Fruit fly (Drosophila melanogaster): Measurements from ENCODE around the gene chico.

Gene chico

DNA sequence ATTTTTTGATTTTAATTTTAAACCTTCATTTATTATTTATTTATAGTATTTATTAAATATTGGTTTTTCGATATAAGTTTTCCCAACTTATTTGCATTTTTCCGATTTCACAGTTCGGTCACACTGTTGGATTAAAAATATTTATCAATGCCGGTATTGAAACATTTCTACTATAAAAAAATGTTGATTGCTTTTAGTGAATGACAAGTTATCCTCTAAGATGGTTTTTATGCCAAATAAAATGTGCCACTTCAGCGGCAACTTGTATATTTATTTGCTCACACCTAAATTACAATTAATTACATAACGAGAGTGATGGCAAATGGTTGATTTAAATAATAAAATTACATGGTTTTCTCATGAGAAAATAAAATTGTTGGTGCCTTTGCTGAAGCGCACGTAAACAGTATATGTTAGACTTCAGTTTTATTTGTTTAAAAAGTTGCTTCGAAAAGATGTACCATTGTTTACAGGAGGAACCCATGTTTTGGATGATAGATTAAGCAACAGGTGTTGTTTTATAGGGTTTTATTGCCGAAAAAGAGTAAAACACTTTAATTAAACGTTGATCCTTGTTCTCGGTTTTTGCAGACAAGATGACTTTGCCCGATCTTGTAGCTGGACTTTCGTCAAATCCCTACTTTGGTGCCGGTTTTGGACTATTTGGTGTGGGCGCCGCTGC, 24.2 kb downstream of the chico start, which contains the start of gene Bcs1 (continued):
- peak; percentile 24 for TF ChIP-seq stwl (tag; optimal IDR thresholded peaks at IDR 0.05)
- TF ChIP-seq CG15601 (tag; optimal IDR thresholded peaks at IDR 0.05), result peak; percentile 15
- TF ChIP-seq dati (GFP tag; IDR thresholded peaks at IDR 0.05), result no peak
- TF ChIP-seq amos (GFP tag; IDR thresholded peaks at IDR 0.05; ENCODE audit: partially characterized antibody), result no peak
- no peak for TF ChIP-seq Dek (tag; optimal IDR thresholded peaks at IDR 0.05)
- TF ChIP-seq gce (GFP tag; IDR thresholded peaks at IDR 0.05), result no peak
- TF ChIP-seq lilli (GFP tag; optimal IDR thresholded peaks at IDR 0.05), result no peak
- no peak for TF ChIP-seq pros (GFP tag; optimal IDR thresholded peaks at IDR 0.05)
- TF ChIP-seq CG31388 (GFP tag; optimal IDR thresholded peaks at IDR 0.05), result no peak
- peak in 1 of 2 experiments; percentile 95 for TF ChIP-seq Pdp1 (GFP tag; optimal IDR thresholded peaks at IDR 0.05)
- no peak for TF ChIP-seq pita (GFP tag; optimal IDR thresholded peaks at IDR 0.05)
- TF ChIP-seq otp (GFP tag; IDR thresholded peaks at IDR 0.05), result no peak
- TF ChIP-seq pzg (GFP tag; optimal IDR thresholded peaks at IDR 0.05), result peak; percentile 25
- TF ChIP-seq Hsf (GFP tag; optimal IDR thresholded peaks at IDR 0.05), result no peak

DNA sequence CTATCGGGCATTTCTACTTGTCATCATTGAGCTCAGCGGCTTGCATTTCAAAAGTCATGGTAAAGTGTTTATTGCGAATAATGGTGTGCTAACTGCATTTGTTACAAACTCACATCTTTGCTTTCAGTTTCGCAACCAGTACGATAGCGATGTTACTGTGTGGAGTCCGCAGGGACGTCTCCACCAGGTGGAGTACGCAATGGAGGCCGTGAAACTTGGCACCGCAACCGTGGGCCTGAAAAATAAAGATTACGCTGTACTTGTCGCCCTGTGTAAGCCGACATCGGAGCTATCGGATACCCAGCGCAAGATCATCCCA, 25.5 kb downstream of the chico start:
- TF ChIP-seq CG34422 (GFP tag; IDR thresholded peaks at IDR 0.05), result 0 out of 3 replicates have a peak, but pooled peaks have one; percentile 46
- no peak for TF ChIP-seq crol (GFP tag; IDR thresholded peaks at IDR 0.05)
- TF ChIP-seq chinmo (GFP tag; IDR thresholded peaks at IDR 0.05; ENCODE audit: partially characterized antibody), result 0 out of 4 replicates have a peak, but pooled peaks have one; percentile 36
- TF ChIP-seq MBD-R2 (GFP tag; IDR thresholded peaks at IDR 0.05), result peak; percentile 71
- no peak for TF ChIP-seq Myb (GFP tag; optimal IDR thresholded peaks at IDR 0.05)
- TF ChIP-seq gro (GFP tag; optimal IDR thresholded peaks at IDR 0.05), result no peak
- no peak for TF ChIP-seq CG3995 (GFP tag; optimal IDR thresholded peaks at IDR 0.05)
- TF ChIP-seq MESR4 (GFP tag; optimal IDR thresholded peaks at IDR 0.05), result peak; percentile 58
- TF ChIP-seq hb (GFP tag; IDR thresholded peaks at IDR 0.05; ENCODE audit: partially characterized antibody), result peak; percentile 6; the same call in 2 of the 3 replicates
- no peak for TF ChIP-seq mirr (GFP tag; optimal IDR thresholded peaks at IDR 0.05)
- no peak for TF ChIP-seq CG15011 (GFP tag; optimal IDR thresholded peaks at IDR 0.05)
- TF ChIP-seq CG9817 (tag; optimal IDR thresholded peaks at IDR 0.05), result no peak
- no peak for TF ChIP-seq ab (GFP tag; optimal IDR thresholded peaks at IDR 0.05)
- no peak for TF ChIP-seq sens-2 (GFP tag; IDR thresholded peaks at IDR 0.05)
- no peak for TF ChIP-seq Sry-β (GFP tag; optimal IDR thresholded peaks at IDR 0.05)
- no peak for TF ChIP-seq CG18011 (GFP tag; optimal IDR thresholded peaks at IDR 0.05)
- TF ChIP-seq Ptx1 (GFP tag; IDR thresholded peaks at IDR 0.05), result no peak
- TF ChIP-seq D19B (GFP tag; optimal IDR thresholded peaks at IDR 0.05), result no peak
- TF ChIP-seq Atf-2 (GFP tag; optimal IDR thresholded peaks at IDR 0.05), result no peak
- no peak for TF ChIP-seq Hr3 (GFP tag; optimal IDR thresholded peaks at IDR 0.05)
- TF ChIP-seq CG4328 (GFP tag; optimal IDR thresholded peaks at IDR 0.05), result no peak
- TF ChIP-seq oc (tag; optimal IDR thresholded peaks at IDR 0.05), result no peak
- peak; percentile 43; the same call in 2 of the 3 replicates for TF ChIP-seq CG34224 (GFP tag; IDR thresholded peaks at IDR 0.05; ENCODE audit: partially characterized antibody)
- no peak for TF ChIP-seq Ets97D (GFP tag; optimal IDR thresholded peaks at IDR 0.05)
- no peak for TF ChIP-seq Fer2 (tag; optimal IDR thresholded peaks at IDR 0.05)
- TF ChIP-seq CG18619 (GFP tag; optimal IDR thresholded peaks at IDR 0.05), result no peak
- no peak for TF ChIP-seq fru (optimal IDR thresholded peaks at IDR 0.05)
- TF ChIP-seq gcm (GFP tag; optimal IDR thresholded peaks at IDR 0.05), result no peak
- TF ChIP-seq CG1647 (GFP tag; optimal IDR thresholded peaks at IDR 0.05), result no peak
- no peak for TF ChIP-seq Eip74EF (GFP tag; optimal IDR thresholded peaks at IDR 0.05)
- TF ChIP-seq CG2129 (GFP tag; IDR thresholded peaks at IDR 0.05; ENCODE audit: partially characterized antibody), result peak; percentile 15; the same call in 1 of the 2 replicates
- peak; percentile 55 for TF ChIP-seq CG11723 (GFP tag; optimal IDR thresholded peaks at IDR 0.05)
- TF ChIP-seq Chrac-16 (GFP tag; optimal IDR thresholded peaks at IDR 0.05), result no peak
- no peak for TF ChIP-seq Opbp (GFP tag; IDR thresholded peaks at IDR 0.05; ENCODE audit: partially characterized antibody)
- no peak for TF ChIP-seq Gug (GFP tag; IDR thresholded peaks at IDR 0.05)
